Fruit fly (Drosophila melanogaster) Kc167 (cell line): ENCODE data around the gene Sbat.

ENCODE experiments used
- Myc ChIP-seq: fragments of >200 bp; optimal IDR thresholded peaks from 2 replicates; lab custom pipeline; 2017; ENCODE audit warnings: missing external identifiers
- Sin3A ChIP-seq: fragments of >200 bp; optimal IDR thresholded peaks from 2 replicates; lab custom pipeline; 2018; ENCODE audit warnings: missing external identifiers
- h ChIP-seq: fragments of >200 bp; optimal IDR thresholded peaks from 3 replicates; lab custom pipeline; 2018; ENCODE audit warnings: missing external identifiers
- insv ChIP-seq: fragments of >200 bp; optimal IDR thresholded peaks from 3 replicates; lab custom pipeline; 2018; ENCODE audit warnings: missing external identifiers
- psq ChIP-seq: fragments of >200 bp; optimal IDR thresholded peaks from 2 replicates; lab custom pipeline; 2017; ENCODE audit warnings: missing external identifiers
- ttk ChIP-seq: sonication (Bioruptor generic); optimal IDR thresholded peaks from 2 replicates; lab custom pipeline; 2017; ENCODE audit warnings: missing external identifiers

Sbat gene

DNA sequence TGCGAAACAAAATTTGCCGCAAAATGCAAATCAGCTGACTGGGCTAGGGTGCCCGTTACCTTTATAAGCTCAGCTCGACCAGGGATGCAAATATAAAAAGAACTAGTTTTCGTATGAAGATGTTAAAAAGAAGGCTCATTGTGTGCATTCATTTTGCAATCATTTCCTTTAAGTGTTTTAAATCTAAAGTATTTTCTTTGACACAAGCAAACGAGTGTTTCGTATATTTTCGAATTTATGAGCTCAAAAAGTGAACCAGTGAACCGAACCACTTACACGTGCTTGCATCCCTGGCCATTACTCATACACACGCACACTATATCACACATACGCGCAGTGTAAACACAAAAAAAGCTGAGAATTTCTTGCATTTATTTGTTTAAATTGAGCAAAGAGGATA, at the start of gene Sbat, which contains the start of gene Prx6a:
Sbat (plus strand) TSS at position 157 of the 400 bp plus-strand sequence.
Prx6a (minus strand) TSS at position 45 of the 400 bp plus-strand sequence.
- TF ChIP-seq Sin3A (no peak), insv (lab: Kevin White, UChicago) (no peak), psq (lab: Kevin White, UChicago) (no peak), ttk (lab: Kevin White, UChicago) (no peak), Myc (no peak)

- no peak for TF ChIP-seq ttk (lab: Kevin White, UChicago)
- no peak for TF ChIP-seq h (lab: Kevin White, UChicago)
- TF ChIP-seq psq (lab: Kevin White, UChicago), result no peak
- TF ChIP-seq insv (lab: Kevin White, UChicago), result no peak
- no peak for TF ChIP-seq Myc
- TF ChIP-seq Sin3A, result no peak
Observed at dm6 chr2L:2829637-2830340, 48.4 kb upstream of the Sbat start, which contains the start of gene Duox. Duox (minus strand) TSS chr2L:2830248.

- no peak for TF ChIP-seq insv (lab: Kevin White, UChicago)
- no peak for TF ChIP-seq ttk (lab: Kevin White, UChicago)
- TF ChIP-seq Sin3A, result no peak
- TF ChIP-seq h (lab: Kevin White, UChicago), result no peak
- TF ChIP-seq Myc, result no peak
- no peak for TF ChIP-seq psq (lab: Kevin White, UChicago)
Observed at dm6 chr2L:2830341-2830800, 47.8 kb upstream of the Sbat start.

DNA sequence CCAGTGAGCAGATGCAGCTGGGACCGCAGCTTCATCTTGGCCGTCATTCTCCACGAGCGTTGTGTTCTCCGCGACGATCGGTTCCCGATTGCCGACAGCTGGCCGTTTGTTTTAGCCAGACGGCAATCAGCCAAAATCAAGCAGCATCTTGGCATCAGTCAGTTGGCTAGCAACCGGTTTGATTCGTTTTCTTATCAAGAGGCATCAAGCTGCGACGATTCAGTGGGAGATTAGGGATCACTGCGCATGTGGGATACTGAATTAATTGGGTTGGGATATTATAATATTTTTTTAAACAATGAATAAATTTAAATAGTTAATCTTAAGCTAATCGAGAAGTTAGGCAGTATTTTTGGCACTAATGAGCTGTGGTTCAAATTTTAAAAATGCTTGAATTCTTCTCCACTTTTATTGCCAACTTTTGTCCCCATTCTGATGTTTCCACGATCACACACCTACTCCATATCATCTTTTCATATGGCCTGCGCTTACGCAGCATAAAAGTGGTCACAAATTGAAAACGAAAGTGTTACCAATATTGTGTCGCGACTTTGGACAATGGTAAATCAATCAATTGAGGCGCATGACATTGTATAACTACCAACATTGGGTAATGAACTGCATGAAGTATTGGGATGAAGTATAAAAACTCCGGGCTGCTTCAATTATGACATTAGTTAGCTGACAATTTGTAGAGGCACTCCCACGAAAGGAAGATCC, 40.2 kb upstream of the Sbat start, which contains the start of the genes CG3119 and Cpr23B:
CG3119 (minus strand) TSS at position 92 of the 720 bp plus-strand sequence.
Cpr23B (plus strand) TSS at position 670 of the 720 bp plus-strand sequence.
- no peak for TF ChIP-seq Myc
- no peak for TF ChIP-seq h (lab: Kevin White, UChicago)
- TF ChIP-seq Sin3A, result no peak
- TF ChIP-seq psq (lab: Kevin White, UChicago), result no peak
- no peak for TF ChIP-seq ttk (lab: Kevin White, UChicago)
- no peak for TF ChIP-seq insv (lab: Kevin White, UChicago)

dm6 chr2L:2839850-2840249, 38.3 kb upstream of the Sbat start, which contains the start of gene CG2975:
CG2975 (plus strand) TSS chr2L:2840124.
- no peak for TF ChIP-seq h (lab: Kevin White, UChicago)
- TF ChIP-seq psq (lab: Kevin White, UChicago), result no peak
- TF ChIP-seq ttk (lab: Kevin White, UChicago), result no peak
- no peak for TF ChIP-seq insv (lab: Kevin White, UChicago)
- no peak for TF ChIP-seq Sin3A
- TF ChIP-seq Myc, result no peak

DNA sequence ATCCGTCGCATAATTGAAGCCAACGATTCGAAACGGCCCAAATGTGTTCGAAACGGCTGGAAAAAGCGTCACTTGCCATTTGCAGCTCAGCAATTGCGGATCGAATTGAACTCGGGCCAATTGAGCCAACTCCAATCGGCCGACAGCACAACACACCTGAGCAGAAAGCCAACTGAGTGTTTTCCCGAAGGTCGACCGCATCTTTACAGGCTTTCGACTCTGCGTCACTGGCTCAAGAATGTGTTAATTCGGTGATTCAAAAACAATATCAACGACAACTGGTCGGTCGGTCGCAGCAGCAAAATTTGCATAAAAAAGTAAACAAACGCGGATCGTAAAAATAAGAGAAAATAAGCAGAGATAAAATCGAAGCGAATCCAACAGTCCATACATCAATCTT, 37.8 kb upstream of the Sbat start:
- TF ChIP-seq psq (lab: Kevin White, UChicago), result no peak
- no peak for TF ChIP-seq h (lab: Kevin White, UChicago)
- no peak for TF ChIP-seq Sin3A

dm6 chr2L:2844413-2844812, 33.7 kb upstream of the Sbat start, which contains the start of gene CG18558:
CG18558 (minus strand) TSS chr2L:2844513.
- TF ChIP-seq ttk (lab: Kevin White, UChicago) (no peak), psq (lab: Kevin White, UChicago) (no peak)

DNA sequence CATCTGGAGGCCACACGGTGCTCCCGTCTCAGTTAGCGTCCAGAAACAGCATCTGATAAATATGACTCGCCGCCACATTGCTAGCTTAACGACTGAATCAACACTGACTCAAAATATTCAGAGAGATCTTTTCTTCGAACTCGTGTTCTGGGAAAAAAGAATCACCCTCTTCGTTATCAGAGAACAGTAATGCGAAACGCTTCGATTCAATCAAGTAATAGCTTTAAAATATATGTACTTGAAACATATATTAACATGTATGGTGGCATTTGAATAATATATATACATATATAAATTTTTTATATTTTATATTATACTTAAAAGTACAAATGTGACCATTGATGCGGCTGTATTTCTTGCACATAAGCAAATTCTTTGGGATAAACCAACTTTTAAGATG, 32.5 kb upstream of the Sbat start, which contains the start of gene CG18557:
CG18557 (minus strand) TSS at position 101 of the 400 bp plus-strand sequence.
- TF ChIP-seq insv (lab: Kevin White, UChicago), result no peak
- TF ChIP-seq Sin3A, result no peak
- no peak for TF ChIP-seq h (lab: Kevin White, UChicago)
- TF ChIP-seq Myc, result no peak
- TF ChIP-seq ttk (lab: Kevin White, UChicago), result no peak
- no peak for TF ChIP-seq psq (lab: Kevin White, UChicago)

DNA sequence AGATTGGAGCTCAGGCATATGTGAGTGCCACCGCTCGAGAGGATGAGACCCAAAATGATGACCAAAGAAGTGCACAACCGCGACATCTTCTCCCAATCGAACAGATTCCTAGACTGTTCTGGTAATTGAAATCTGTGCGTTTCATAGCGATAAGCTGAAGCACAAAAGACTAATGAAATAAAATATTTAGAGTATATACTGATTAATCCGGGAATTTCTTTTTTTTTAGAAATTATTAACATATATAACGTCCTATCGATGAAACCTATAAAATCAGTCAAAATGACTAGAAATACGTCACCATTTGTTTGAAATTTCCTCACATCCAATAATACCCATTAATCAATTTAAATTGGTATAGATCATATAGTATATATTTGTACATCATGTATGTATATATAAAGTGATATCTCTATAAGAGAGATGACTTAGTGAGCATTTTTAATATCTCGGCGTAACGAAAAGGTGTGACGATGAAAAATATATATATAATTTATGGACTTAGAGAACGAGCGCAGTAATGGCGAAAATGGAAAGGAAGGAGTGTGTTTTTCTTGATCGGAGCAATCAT, 30.9 kb upstream of the Sbat start, which contains the start of the genes CG3117 and CG2983:
CG3117 (minus strand) TSS at position 101 of the 571 bp plus-strand sequence.
CG2983 (plus strand) TSS at position 521 of the 571 bp plus-strand sequence.
- TF ChIP-seq ttk (lab: Kevin White, UChicago), result no peak
- no peak for TF ChIP-seq h (lab: Kevin White, UChicago)
- TF ChIP-seq Myc, result no peak
- no peak for TF ChIP-seq insv (lab: Kevin White, UChicago)
- no peak for TF ChIP-seq Sin3A
- TF ChIP-seq psq (lab: Kevin White, UChicago), result no peak

- TF ChIP-seq h (lab: Kevin White, UChicago) (no peak), insv (lab: Kevin White, UChicago) (no peak), ttk (lab: Kevin White, UChicago) (no peak)
Observed at dm6 chr2L:2851589-2851988, 26.6 kb upstream of the Sbat start.

- TF ChIP-seq h (lab: Kevin White, UChicago), result no peak
- TF ChIP-seq Sin3A, result no peak
- no peak for TF ChIP-seq Myc
- TF ChIP-seq insv (lab: Kevin White, UChicago), result no peak
- no peak for TF ChIP-seq ttk (lab: Kevin White, UChicago)
- no peak for TF ChIP-seq psq (lab: Kevin White, UChicago)
Observed at dm6 chr2L:2855204-2855768, 22.9 kb upstream of the Sbat start.
